Fruit fly (Drosophila melanogaster): Measurements from ENCODE around the gene ry.

- TF ChIP-seq CG33017 (tag; optimal IDR thresholded peaks at IDR 0.05): no peak
- no peak for TF ChIP-seq CG12768 (GFP tag; optimal IDR thresholded peaks at IDR 0.05)
- no peak for TF ChIP-seq kay (GFP tag; ENCODE audit: borderline replicate concordance)
- TF ChIP-seq Mnt (GFP tag; optimal IDR thresholded peaks at IDR 0.05): no peak
- TF ChIP-seq tj (GFP tag; optimal IDR thresholded peaks at IDR 0.05): no peak
- no peak for TF ChIP-seq Hr96 (GFP tag; optimal IDR thresholded peaks at IDR 0.05)
- TF ChIP-seq CG7045 (GFP tag; optimal IDR thresholded peaks at IDR 0.05): no peak
- TF ChIP-seq ovo (GFP tag; optimal IDR thresholded peaks at IDR 0.05): no peak
- TF ChIP-seq cnc (optimal IDR thresholded peaks at IDR 0.05): no peak
- no peak for TF ChIP-seq CG11617 (GFP tag; optimal IDR thresholded peaks at IDR 0.05)
- TF ChIP-seq Crg-1 (GFP tag; optimal IDR thresholded peaks at IDR 0.05): no peak
These were observed 15.1 kb downstream of the ry start, which contains the start of gene CG31157 for dm6 chr3R:13047431-13047830.

All from whole organism, adult.